Worm (Caenorhabditis elegans) whole organism, young adult: ENCODE data around the gene T24B8.4.
A peak's percentile ranks its signal among the peaks of the same experiment; 100 is the strongest.

ENCODE experiments used
- B0019.2 ChIP-seq: fragments of 200-800 bp; sonication (Bioruptor generic); conservative IDR thresholded peaks from 2 replicates; pipeline ENCODE4 v1.3.6; 2022; ENCODE audit warnings: missing genetic modification reagents, missing genetic modification characterization, missing compliant biosample characterization
- C17E4.6 ChIP-seq: fragments of 200-800 bp; sonication (Bioruptor generic); IDR thresholded peaks from 2 replicates; pipeline ENCODE4 v1.3.6; 2022; ENCODE audit warnings: missing genetic modification reagents, missing genetic modification characterization, missing compliant biosample characterization
- F23B12.7 ChIP-seq: sonication (generic microtip); optimal IDR thresholded peaks from 2 replicates; lab custom pipeline; 2017; ENCODE audit warnings: missing genetic modification characterization, mild to moderate bottlenecking, missing compliant biosample characterization, antibody characterized with exemption, moderate library complexity; ENCODE audit not compliant: insufficient read depth
- F49E8.2 ChIP-seq: sonication (generic microtip); optimal IDR thresholded peaks from 3 replicates; lab custom pipeline; 2017; ENCODE audit warnings: missing genetic modification characterization, mild to moderate bottlenecking, missing compliant biosample characterization, antibody characterized with exemption, moderate library complexity; ENCODE audit not compliant: insufficient read depth
- F55B11.4 ChIP-seq: sonication (generic microtip); optimal IDR thresholded peaks from 2 replicates; lab custom pipeline; 2016; ENCODE audit warnings: missing compliant biosample characterization, missing genetic modification characterization, borderline replicate concordance; ENCODE audit not compliant: insufficient read depth
- K12H6.12 ChIP-seq: fragments of 200-800 bp; sonication (Bioruptor generic); optimal IDR thresholded peaks from 2 replicates; lab custom pipeline; 2018; ENCODE audit warnings: mild to moderate bottlenecking, missing genetic modification characterization, missing compliant biosample characterization
- Y67H2A.10 ChIP-seq: fragments of 200-800 bp; sonication (Bioruptor generic); conservative IDR thresholded peaks from 2 replicates; pipeline ENCODE4 v1.3.6; 2022; ENCODE audit warnings: missing genetic modification reagents, missing genetic modification characterization, missing compliant biosample characterization
- Y79H2A.3 ChIP-seq: fragments of 200-800 bp; sonication (Bioruptor generic); conservative IDR thresholded peaks from 2 replicates; pipeline ENCODE4 v1.3.6; 2022; ENCODE audit warnings: missing genetic modification reagents, missing genetic modification characterization, missing compliant biosample characterization
- ZK185.1 ChIP-seq: sonication (generic microtip); optimal IDR thresholded peaks from 2 replicates; lab custom pipeline; 2016; ENCODE audit warnings: mild to moderate bottlenecking, missing genetic modification characterization, missing compliant biosample characterization; ENCODE audit not compliant: poor library complexity, severe bottlenecking
- aptf-3 ChIP-seq: fragments of 200-800 bp; sonication (Bioruptor generic); IDR thresholded peaks from 2 replicates; pipeline ENCODE4 v1.3.6; 2022; ENCODE audit warnings: missing genetic modification characterization, missing compliant biosample characterization
- attf-5 ChIP-seq: fragments of 200-800 bp; sonication (Bioruptor generic); optimal IDR thresholded peaks from 2 replicates; lab custom pipeline; 2018; ENCODE audit warnings: mild to moderate bottlenecking, missing genetic modification characterization, missing compliant biosample characterization
- ceh-27 ChIP-seq: fragments of 200-800 bp; sonication (Bioruptor generic); optimal IDR thresholded peaks from 2 replicates; lab custom pipeline; 2018; ENCODE audit warnings: mild to moderate bottlenecking, missing genetic modification characterization, moderate library complexity, missing compliant biosample characterization
- chd-7 ChIP-seq: sonication (generic microtip); optimal IDR thresholded peaks from 2 replicates; lab custom pipeline; 2016; ENCODE audit warnings: mild to moderate bottlenecking, missing genetic modification characterization, moderate library complexity, missing compliant biosample characterization
- dpl-1 ChIP-seq: fragments of 150-350 bp; optimal IDR thresholded peaks from 2 replicates; lab custom pipeline; 2014; ENCODE audit warnings: missing biosample characterization, missing genetic modification reagents, missing genetic modification characterization
- efl-1 ChIP-seq: fragments of 150-350 bp; optimal IDR thresholded peaks from 2 replicates; lab custom pipeline; 2014; ENCODE audit warnings: missing biosample characterization, missing genetic modification reagents, missing genetic modification characterization
- egrh-3 ChIP-seq: fragments of 200-800 bp; sonication (Bioruptor generic); IDR thresholded peaks from 2 replicates; pipeline ENCODE4 v1.3.6; 2022; ENCODE audit warnings: missing genetic modification reagents, missing genetic modification characterization, missing compliant biosample characterization
- fkh-3 ChIP-seq: sonication (generic microtip); optimal IDR thresholded peaks from 2 replicates; lab custom pipeline; 2016; ENCODE audit warnings: mild to moderate bottlenecking, missing genetic modification characterization, missing compliant biosample characterization
- gei-17 ChIP-seq: fragments of 200-800 bp; sonication (Bioruptor generic); optimal IDR thresholded peaks from 2 replicates; lab custom pipeline; 2018; ENCODE audit warnings: mild to moderate bottlenecking, missing genetic modification characterization, missing compliant biosample characterization
- hlh-12 ChIP-seq: sonication (generic microtip); optimal IDR thresholded peaks from 2 replicates; lab custom pipeline; 2016; ENCODE audit warnings: missing genetic modification characterization, missing compliant biosample characterization
- hmg-1.2 ChIP-seq: fragments of 200-800 bp; sonication (Bioruptor generic); IDR thresholded peaks from 2 replicates; pipeline ENCODE4 v1.3.6; 2022; ENCODE audit warnings: missing genetic modification reagents, missing genetic modification characterization, missing compliant biosample characterization
- lag-1 ChIP-seq: fragments of 200-800 bp; sonication (Bioruptor generic); IDR thresholded peaks from 2 replicates; pipeline ENCODE4 v1.3.6; 2022; ENCODE audit warnings: missing genetic modification reagents, missing genetic modification characterization, missing compliant biosample characterization
- let-526 ChIP-seq: fragments of 200-800 bp; sonication (Bioruptor generic); IDR thresholded peaks from 2 replicates; pipeline ENCODE4 v1.3.6; 2022; ENCODE audit warnings: missing genetic modification reagents, missing genetic modification characterization, missing compliant biosample characterization
- lin-35 ChIP-seq, 3 experiments: fragments of 150-350 bp in 2 of 3; sonication (generic microtip) in 1 of 3; optimal IDR thresholded peaks; 2 replicates each; lab custom pipeline; 2014 to 2018; ENCODE audit warnings: missing biosample characterization in 3 of 3, missing genetic modification characterization in 3 of 3, missing genetic modification reagents in 3 of 3
- lin-40 ChIP-seq: sonication (generic microtip); optimal IDR thresholded peaks from 2 replicates; lab custom pipeline; 2016; ENCODE audit warnings: missing genetic modification characterization, mild to moderate bottlenecking, missing compliant biosample characterization, missing genotype, missing genetic modification reagents
- lsl-1 ChIP-seq: fragments of 200-800 bp; sonication (Bioruptor generic); optimal IDR thresholded peaks from 2 replicates; lab custom pipeline; 2018; ENCODE audit warnings: mild to moderate bottlenecking, missing genetic modification characterization, moderate library complexity, missing compliant biosample characterization
- madf-3 ChIP-seq: fragments of 200-800 bp; sonication (Bioruptor generic); IDR thresholded peaks from 2 replicates; pipeline ENCODE4 v1.3.6; 2022; ENCODE audit warnings: missing genetic modification reagents, missing genetic modification characterization, missing compliant biosample characterization
- madf-6 ChIP-seq: fragments of 200-800 bp; sonication (Bioruptor generic); IDR thresholded peaks from 2 replicates; pipeline ENCODE4 v1.3.6; 2022; ENCODE audit warnings: missing genetic modification reagents, missing genetic modification characterization, missing compliant biosample characterization
- nfya-1 ChIP-seq: sonication (generic microtip); optimal IDR thresholded peaks from 2 replicates; lab custom pipeline; 2017; ENCODE audit warnings: antibody characterized with exemption, missing compliant biosample characterization, missing genetic modification characterization, borderline replicate concordance; ENCODE audit not compliant: insufficient read depth
- nfya-2 ChIP-seq: fragments of 200-800 bp; sonication (Bioruptor generic); IDR thresholded peaks from 2 replicates; pipeline ENCODE4 v1.3.6; 2022; ENCODE audit warnings: missing genetic modification reagents, missing genetic modification characterization, missing compliant biosample characterization
- nfyb-1 ChIP-seq: fragments of 200-800 bp; sonication (Bioruptor generic); IDR thresholded peaks from 2 replicates; pipeline ENCODE4 v1.3.6; 2022; ENCODE audit warnings: missing genetic modification reagents, missing genetic modification characterization, missing compliant biosample characterization
- nhr-120 ChIP-seq: fragments of 200-800 bp; sonication (Bioruptor generic); IDR thresholded peaks from 2 replicates; pipeline ENCODE4 v1.3.6; 2022; ENCODE audit warnings: missing genetic modification characterization, missing compliant biosample characterization
- pbrm-1 ChIP-seq: fragments of 200-800 bp; sonication (Bioruptor generic); IDR thresholded peaks from 2 replicates; pipeline ENCODE4 v1.3.6; 2022; ENCODE audit warnings: missing genetic modification reagents, missing genetic modification characterization, missing compliant biosample characterization
- rcor-1 ChIP-seq: fragments of 200-800 bp; sonication (Bioruptor generic); IDR thresholded peaks from 2 replicates; pipeline ENCODE4 v1.3.6; 2022; ENCODE audit warnings: missing genetic modification reagents, missing genetic modification characterization, missing compliant biosample characterization
- sea-2 ChIP-seq: fragments of 200-800 bp; sonication (Bioruptor generic); IDR thresholded peaks from 2 replicates; pipeline ENCODE4 v1.3.6; 2022; ENCODE audit warnings: missing genetic modification characterization, missing compliant biosample characterization
- snpc-1.1 ChIP-seq: sonication (generic microtip); optimal IDR thresholded peaks from 2 replicates; lab custom pipeline; 2017; ENCODE audit warnings: missing genetic modification characterization, mild to moderate bottlenecking, missing compliant biosample characterization, antibody characterized with exemption, moderate library complexity, missing genotype, missing genetic modification reagents; ENCODE audit not compliant: insufficient read depth
- snpc-1.3 ChIP-seq: sonication (generic microtip); optimal IDR thresholded peaks from 2 replicates; lab custom pipeline; 2017; ENCODE audit warnings: missing genetic modification characterization, mild to moderate bottlenecking, missing compliant biosample characterization, antibody characterized with exemption, moderate library complexity, missing genotype, missing genetic modification reagents; ENCODE audit not compliant: insufficient read depth
- tbp1 ChIP-seq: fragments of 200-800 bp; sonication (Bioruptor generic); optimal IDR thresholded peaks from 2 replicates; lab custom pipeline; 2018; ENCODE audit warnings: mild to moderate bottlenecking, missing genetic modification characterization, missing compliant biosample characterization
- tlf-1 ChIP-seq: fragments of 200-800 bp; sonication (Bioruptor generic); optimal IDR thresholded peaks from 2 replicates; lab custom pipeline; 2018; ENCODE audit warnings: mild to moderate bottlenecking, missing genetic modification characterization, missing compliant biosample characterization
- unc-130 ChIP-seq: sonication (generic microtip); optimal IDR thresholded peaks from 2 replicates; lab custom pipeline; 2016; ENCODE audit warnings: missing genetic modification reagents, missing genetic modification characterization, missing compliant biosample characterization
- unc-62 ChIP-seq: fragments of 150-350 bp; optimal IDR thresholded peaks from 2 replicates; lab custom pipeline; 2014; ENCODE audit warnings: missing biosample characterization, missing genetic modification reagents, missing genetic modification characterization
- zfh-2 ChIP-seq: fragments of 200-800 bp; sonication (Bioruptor generic); conservative IDR thresholded peaks from 2 replicates; pipeline ENCODE4 v1.3.6; 2022; ENCODE audit warnings: missing genetic modification reagents, missing genetic modification characterization, missing compliant biosample characterization
- ztf-18 ChIP-seq: sonication (generic microtip); optimal IDR thresholded peaks from 2 replicates; lab custom pipeline; 2016; ENCODE audit warnings: missing genotype, mild to moderate bottlenecking, missing genetic modification characterization, missing compliant biosample characterization
- ztf-25 ChIP-seq: fragments of 200-800 bp; sonication (Bioruptor generic); IDR thresholded peaks from 2 replicates; pipeline ENCODE4 v1.3.6; 2022; ENCODE audit warnings: missing genetic modification reagents, missing genetic modification characterization, missing compliant biosample characterization

The T24B8.4 gene

DNA sequence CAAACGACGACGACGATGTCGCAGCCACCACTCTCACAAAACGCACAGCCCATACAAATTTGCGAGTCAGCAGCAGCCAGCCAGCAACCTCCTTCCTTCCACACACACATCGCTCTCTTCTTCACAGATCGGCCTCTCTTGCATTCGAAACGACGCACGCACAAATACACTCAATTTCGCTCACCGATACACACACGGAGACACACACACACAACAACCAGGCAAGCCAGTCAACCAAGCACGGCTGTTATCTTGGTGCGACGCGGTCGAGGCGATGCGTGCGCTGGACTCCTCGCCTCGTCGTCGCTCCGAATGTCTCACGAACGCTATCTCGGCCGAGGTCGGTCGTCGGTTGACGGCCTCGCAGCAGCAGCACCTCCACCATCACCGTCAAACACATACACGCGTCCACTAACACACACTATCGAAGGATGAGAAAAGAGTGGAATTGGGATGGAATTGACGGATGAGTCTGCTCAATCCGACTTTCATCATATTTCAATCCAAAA is 10.3 kb downstream of the T24B8.4 start (continued):
- TF ChIP-seq ZK185.1, result peak; percentile 61
- no peak for TF ChIP-seq Y67H2A.10 (GFP tag; lab: Robert Waterston, UW)
- TF ChIP-seq ztf-25 (GFP tag; lab: Robert Waterston, UW), result no peak
- TF ChIP-seq snpc-1.1 (tag; lab: Kevin White, UChicago), result no peak
- TF ChIP-seq lag-1, result no peak
- peak; percentile 91 for TF ChIP-seq K12H6.12
- TF ChIP-seq madf-3 (GFP tag; lab: Robert Waterston, UW), result peak; percentile 84
- TF ChIP-seq tlf-1 (GFP tag; lab: Kevin White, UChicago), result peak; percentile 44
- TF ChIP-seq chd-7, result peak; percentile 85
- TF ChIP-seq egrh-3, result peak; percentile 87
- peak; percentile 92 for TF ChIP-seq ceh-27 (GFP tag; lab: Kevin White, UChicago)

DNA sequence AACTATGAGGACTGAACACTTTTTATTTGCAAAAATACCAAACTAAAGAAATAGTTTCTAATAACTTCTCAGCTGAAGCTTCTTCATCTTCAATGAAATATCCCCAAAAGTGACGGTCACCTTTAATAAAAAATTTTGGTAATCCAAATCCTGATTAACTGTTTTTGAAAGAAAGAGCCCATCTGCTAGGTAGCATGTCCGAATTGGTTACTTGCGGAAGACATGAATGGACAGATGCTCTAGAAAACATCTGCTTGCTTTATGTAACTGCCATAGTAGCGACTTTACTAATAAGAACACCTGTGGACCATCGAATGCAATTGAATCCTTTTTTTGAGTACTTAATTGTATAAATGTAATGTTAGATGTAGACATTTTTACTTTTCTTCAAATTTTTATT is 11.6 kb downstream of the T24B8.4 start:
- no peak for TF ChIP-seq zfh-2 (GFP tag; lab: Robert Waterston, UW)
- no peak for TF ChIP-seq C17E4.6 (GFP tag; lab: Robert Waterston, UW)
- no peak for TF ChIP-seq let-526
- no peak for TF ChIP-seq F55B11.4 (tag; lab: Kevin White, UChicago)
- TF ChIP-seq nfya-2, result no peak
- TF ChIP-seq chd-7, result no peak
- no peak for TF ChIP-seq nfyb-1

DNA sequence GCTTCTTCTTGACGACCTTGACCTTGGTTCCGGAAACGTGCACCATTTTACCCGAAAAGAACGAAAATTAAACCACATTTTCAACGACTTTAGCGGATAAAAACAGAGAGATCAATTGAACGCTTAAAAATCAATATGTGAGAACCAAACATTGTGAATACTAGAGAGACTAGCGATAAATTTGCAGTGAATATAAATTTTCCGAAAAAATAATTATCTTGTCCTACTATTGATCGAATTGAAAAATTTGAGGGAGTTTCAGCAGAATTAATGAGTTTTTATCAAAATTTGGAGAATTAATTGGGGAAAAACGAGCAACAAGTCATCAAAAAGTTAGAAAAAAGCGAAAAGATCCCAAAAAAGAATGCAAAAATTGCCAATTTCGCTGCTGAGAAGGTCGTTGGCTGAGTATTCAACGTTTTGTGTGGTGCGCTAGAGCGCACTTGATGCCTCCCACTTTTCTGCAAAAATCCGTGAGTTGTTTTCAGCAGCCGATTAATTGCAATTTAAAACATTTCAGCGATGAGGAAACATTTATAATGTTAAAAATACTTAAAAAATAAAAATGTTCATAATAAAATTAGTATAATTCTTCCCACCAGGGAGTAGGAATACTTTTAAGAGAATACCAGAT is 13.5 kb downstream of the T24B8.4 start, which contains the start of gene rpl-32:
TSS of gene rpl-32 (minus strand) at position 51 of the 634 bp plus-strand sequence.
- TF ChIP-seq nfya-1 (tag; lab: Kevin White, UChicago) (no peak), nfyb-1 (0 out of 2 replicates have a peak, but pooled peaks have one; percentile 46), unc-130 (GFP tag; lab: Kevin White, UChicago) (peak; percentile 7), F49E8.2 (tag; lab: Kevin White, UChicago) (peak; percentile 39), lsl-1 (GFP tag; lab: Kevin White, UChicago) (peak; percentile 48), fkh-3 (tag; lab: Kevin White, UChicago) (no peak), lin-40 (tag; lab: Kevin White, UChicago) (peak; percentile 61), ztf-18 (tag; lab: Kevin White, UChicago) (no peak), pbrm-1 (GFP tag; lab: Robert Waterston, UW) (peak; percentile 66), snpc-1.3 (tag; lab: Kevin White, UChicago) (peak; percentile 71), unc-62 (no peak), attf-5 (GFP tag; lab: Kevin White, UChicago) (peak; percentile 91), dpl-1 (GFP tag; lab: Kevin White, UChicago) (peak; percentile 9), hlh-12 (no peak), ceh-27 (GFP tag; lab: Kevin White, UChicago) (peak; percentile 30), ZK185.1 (peak; percentile 26), Y79H2A.3 (no peak), hmg-1.2 (GFP tag; lab: Robert Waterston, UW) (peak; percentile 91), nhr-120 (GFP tag; lab: Robert Waterston, UW) (no peak), B0019.2 (peak; percentile 52; the same call in 1 of the 2 replicates), rcor-1 (GFP tag; lab: Robert Waterston, UW) (peak; percentile 78), gei-17 (GFP tag; lab: Kevin White, UChicago) (no peak), lin-35 (GFP tag; optimal IDR thresholded peaks at IDR 0.05; lab: Kevin White, UChicago) (peak in 1 of 3 experiments; percentile 55), F23B12.7 (peak; percentile 66), tbp1 (GFP tag; lab: Kevin White, UChicago) (peak; percentile 61), ztf-25 (GFP tag; lab: Robert Waterston, UW) (no peak), sea-2 (GFP tag; lab: Robert Waterston, UW) (no peak), madf-6 (GFP tag; lab: Robert Waterston, UW) (peak; percentile 63; the same call in 1 of the 2 replicates), K12H6.12 (peak; percentile 19), aptf-3 (GFP tag; lab: Robert Waterston, UW) (no peak), efl-1 (GFP tag; lab: Kevin White, UChicago) (peak; percentile 58)
